Worm (Caenorhabditis elegans): Measurements from ENCODE around the gene pqn-87.

The pqn-87 gene

ce11 chrII:12214562-12214961, 10.3 kb downstream of the pqn-87 start:
- no peak for TF ChIP-seq sma-9 (GFP tag; optimal IDR thresholded peaks at IDR 0.05)
- TF ChIP-seq sma-9 (tag; optimal IDR thresholded peaks at IDR 0.05): no peak

ce11 chrII:12211652-12212245, 13.1 kb downstream of the pqn-87 start:
- no peak for TF ChIP-seq ceh-16 (tag; optimal IDR thresholded peaks at IDR 0.05)
- no peak for TF ChIP-seq F13H6.1 (tag; optimal IDR thresholded peaks at IDR 0.05)
- TF ChIP-seq mdl-1 (tag; optimal IDR thresholded peaks at IDR 0.05): no peak
- no peak for TF ChIP-seq sem-4 (tag; optimal IDR thresholded peaks at IDR 0.05)
- no peak for TF ChIP-seq unc-62 (GFP tag; optimal IDR thresholded peaks at IDR 0.05)
- no peak for TF ChIP-seq C34F6.9 (tag; optimal IDR thresholded peaks at IDR 0.05)
- TF ChIP-seq ZK546.5 (tag; optimal IDR thresholded peaks at IDR 0.05): no peak
- no peak for TF ChIP-seq elt-3 (tag; optimal IDR thresholded peaks at IDR 0.05)
- no peak for TF ChIP-seq snpc-4 (tag; optimal IDR thresholded peaks at IDR 0.05)
- TF ChIP-seq zag-1 (tag; optimal IDR thresholded peaks at IDR 0.05): no peak
- TF ChIP-seq sma-3 (GFP tag; optimal IDR thresholded peaks at IDR 0.05): no peak
- TF ChIP-seq skn-1 (tag; optimal IDR thresholded peaks at IDR 0.05): no peak
- TF ChIP-seq mbf-1 (tag; optimal IDR thresholded peaks at IDR 0.05): no peak
- TF ChIP-seq nhr-77 (tag; optimal IDR thresholded peaks at IDR 0.05): no peak
- no peak for TF ChIP-seq elt-1 (tag; optimal IDR thresholded peaks at IDR 0.05)
- TF ChIP-seq ztf-11 (tag; optimal IDR thresholded peaks at IDR 0.05): no peak
- no peak for TF ChIP-seq lsy-2 (tag; optimal IDR thresholded peaks at IDR 0.05)

- TF ChIP-seq nhr-12 (tag; optimal IDR thresholded peaks at IDR 0.05): no peak
- TF ChIP-seq crh-2 (tag; optimal IDR thresholded peaks at IDR 0.05): no peak
- TF ChIP-seq sem-4 (tag; optimal IDR thresholded peaks at IDR 0.05): no peak
- no peak for TF ChIP-seq elt-1 (tag; optimal IDR thresholded peaks at IDR 0.05)
- TF ChIP-seq C34F6.9 (tag; optimal IDR thresholded peaks at IDR 0.05): no peak
- TF ChIP-seq nhr-23 (tag; optimal IDR thresholded peaks at IDR 0.05): no peak
- no peak for TF ChIP-seq sma-3 (GFP tag; optimal IDR thresholded peaks at IDR 0.05)
- TF ChIP-seq dmd-4 (tag; optimal IDR thresholded peaks at IDR 0.05): no peak
- no peak for TF ChIP-seq R02D3.7 (tag; optimal IDR thresholded peaks at IDR 0.05)
Measured at ce11 chrII:12208741-12209140, 16.1 kb downstream of the pqn-87 start.

ce11 chrII:12204617-12205016, 20.3 kb downstream of the pqn-87 start:
- no peak for TF ChIP-seq ceh-82 (tag; optimal IDR thresholded peaks at IDR 0.05)
- TF ChIP-seq nhr-25 (tag; optimal IDR thresholded peaks at IDR 0.05): no peak

ce11 chrII:12202921-12203320, 22.0 kb downstream of the pqn-87 start, which contains the start of gene aqp-12:
Gene aqp-12, plus strand, starts transcription at chrII:12203221.
- TF ChIP-seq sma-3 (GFP tag; optimal IDR thresholded peaks at IDR 0.05): no peak
- TF ChIP-seq mab-5 (tag; optimal IDR thresholded peaks at IDR 0.05): no peak
- no peak for TF ChIP-seq ama-1 (optimal IDR thresholded peaks at IDR 0.05)
- no peak for TF ChIP-seq unc-55 (GFP tag; optimal IDR thresholded peaks at IDR 0.05)
- no peak for TF ChIP-seq mbf-1 (tag; optimal IDR thresholded peaks at IDR 0.05)

- no peak for TF ChIP-seq dmd-4 (tag; optimal IDR thresholded peaks at IDR 0.05)
- TF ChIP-seq nhr-6 (tag; optimal IDR thresholded peaks at IDR 0.05): no peak
- TF ChIP-seq lin-13 (GFP tag; optimal IDR thresholded peaks at IDR 0.05): no peak
- TF ChIP-seq lin-39 (tag; optimal IDR thresholded peaks at IDR 0.05): no peak
- TF ChIP-seq nhr-12 (tag; optimal IDR thresholded peaks at IDR 0.05): no peak
- TF ChIP-seq skn-1 (tag; optimal IDR thresholded peaks at IDR 0.05): no peak
- no peak for TF ChIP-seq mab-5 (tag; optimal IDR thresholded peaks at IDR 0.05)
- no peak for TF ChIP-seq ztf-4 (tag; optimal IDR thresholded peaks at IDR 0.05)
- no peak for TF ChIP-seq ztf-1 (GFP tag; conservative IDR thresholded peaks at IDR 0.05)
- TF ChIP-seq Y55F3AM.14 (GFP tag; optimal IDR thresholded peaks at IDR 0.05): no peak
- TF ChIP-seq crh-2 (tag; optimal IDR thresholded peaks at IDR 0.05): no peak
- TF ChIP-seq nhr-25 (tag; optimal IDR thresholded peaks at IDR 0.05): no peak
- TF ChIP-seq blmp-1 (tag; optimal IDR thresholded peaks at IDR 0.05; ENCODE audit: insufficient read depth): no peak
- TF ChIP-seq ceh-82 (tag; optimal IDR thresholded peaks at IDR 0.05): no peak
Measured at ce11 chrII:12202281-12202680, 22.6 kb downstream of the pqn-87 start, which contains the start of gene trpp-5. Gene trpp-5, minus strand, starts transcription at chrII:12202381.
